Worm (Caenorhabditis elegans) whole organism, young adult: ENCODE results near the gene math-24.

Experiments used
- D2030.7 ChIP-seq: fragments of 200-800 bp; sonication (Bioruptor generic); IDR thresholded peaks from 2 replicates; pipeline ENCODE4 v1.3.6; 2022; ENCODE audit warnings: missing genetic modification reagents, missing genetic modification characterization, missing compliant biosample characterization
- athp-1 ChIP-seq: sonication (generic microtip); optimal IDR thresholded peaks from 2 replicates; lab custom pipeline; 2017; ENCODE audit warnings: mild to moderate bottlenecking, missing genetic modification characterization, missing compliant biosample characterization
- attf-5 ChIP-seq: fragments of 200-800 bp; sonication (Bioruptor generic); optimal IDR thresholded peaks from 2 replicates; lab custom pipeline; 2018; ENCODE audit warnings: mild to moderate bottlenecking, missing genetic modification characterization, missing compliant biosample characterization
- attf-6 ChIP-seq: fragments of 200-800 bp; sonication (Bioruptor generic); IDR thresholded peaks from 2 replicates; pipeline ENCODE4 v1.3.6; 2022; ENCODE audit warnings: missing genetic modification reagents, missing genetic modification characterization, missing compliant biosample characterization
- egl-44 ChIP-seq: fragments of 200-800 bp; sonication (Bioruptor generic); IDR thresholded peaks from 2 replicates; pipeline ENCODE4 v1.3.6; 2022; ENCODE audit warnings: missing genetic modification reagents, missing genetic modification characterization, missing compliant biosample characterization
- him-1 ChIP-seq: sonication (generic microtip); optimal IDR thresholded peaks from 2 replicates; lab custom pipeline; 2016; ENCODE audit warnings: missing genotype, missing genetic modification reagents, missing genetic modification characterization, missing compliant biosample characterization
- pbrm-1 ChIP-seq: fragments of 200-800 bp; sonication (Bioruptor generic); IDR thresholded peaks from 2 replicates; pipeline ENCODE4 v1.3.6; 2022; ENCODE audit warnings: missing genetic modification reagents, missing genetic modification characterization, missing compliant biosample characterization
- snpc-4 ChIP-seq, 5 experiments: fragments of 150-350 bp in 1 of 5; sonication (generic microtip) in 4 of 5; optimal IDR thresholded peaks; 2 replicates each; lab custom pipeline; 2014 to 2018; ENCODE audit warnings: missing genetic modification characterization in 5 of 5, missing biosample characterization in 3 of 5, antibody characterized with exemption in 2 of 5, mild to moderate bottlenecking in 2 of 5, missing compliant biosample characterization in 2 of 5, missing genotype in 2 of 5, moderate library complexity in 2 of 5, missing genetic modification reagents in 1 of 5
- unc-62 ChIP-seq: fragments of 150-350 bp; optimal IDR thresholded peaks from 2 replicates; lab custom pipeline; 2014; ENCODE audit warnings: missing biosample characterization, missing genetic modification reagents, missing genetic modification characterization
- zim-3 ChIP-seq: sonication (generic microtip); optimal IDR thresholded peaks from 2 replicates; lab custom pipeline; 2017; ENCODE audit warnings: mild to moderate bottlenecking, missing genetic modification characterization, moderate library complexity, missing compliant biosample characterization
- ztf-6 ChIP-seq: fragments of 200-800 bp; sonication (Bioruptor generic); IDR thresholded peaks from 2 replicates; pipeline ENCODE4 v1.3.6; 2022; ENCODE audit warnings: missing genetic modification reagents, missing genetic modification characterization, missing compliant biosample characterization

DNA sequence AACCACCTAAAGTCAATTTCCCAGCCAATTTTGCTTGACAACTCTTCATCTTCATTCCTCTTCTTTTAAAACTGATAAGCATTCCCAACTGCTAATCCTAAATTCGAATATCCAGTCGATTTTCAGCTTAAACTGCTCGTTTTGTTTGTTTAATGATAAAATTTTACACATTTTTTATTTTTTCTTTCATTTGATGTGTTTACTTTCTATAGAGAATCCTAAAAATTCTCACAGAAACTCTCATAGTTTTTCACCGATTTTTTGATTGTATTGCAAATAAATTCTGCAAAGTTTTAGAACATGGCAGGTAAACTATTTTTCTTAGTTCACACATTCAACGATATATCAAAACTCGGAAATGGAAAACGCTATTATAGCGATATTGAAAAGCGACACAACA lies 4.3 kb upstream of the math-24 start, which contains the start of gene math-25:
- TF ChIP-seq unc-62 (GFP tag; lab: Kevin White, UChicago): no peak
- TF ChIP-seq attf-6 (GFP tag; lab: Robert Waterston, UW): no peak
- no peak for TF ChIP-seq athp-1 (tag; lab: Kevin White, UChicago)
- no peak for TF ChIP-seq attf-5 (GFP tag; lab: Kevin White, UChicago)
- TF ChIP-seq him-1: no peak
- no peak for TF ChIP-seq ztf-6 (GFP tag; lab: Robert Waterston, UW)
- TF ChIP-seq egl-44: no peak
- TF ChIP-seq snpc-4 (GFP tag; optimal IDR thresholded peaks at IDR 0.05; lab: Kevin White, UChicago): no peak
- TF ChIP-seq snpc-4 (tag; optimal IDR thresholded peaks at IDR 0.05; lab: Kevin White, UChicago): no peak
- no peak for TF ChIP-seq zim-3 (tag; lab: Kevin White, UChicago)
- no peak for TF ChIP-seq D2030.7
- no peak for TF ChIP-seq pbrm-1
